Worm (Caenorhabditis elegans) whole organism, late embryonic: ENCODE results near the gene Y54F10BM.22.
"Not testable (repeated sequence)": the region's sequence is repeated elsewhere in the genome, so short reads cannot be mapped to it uniquely, and the experiment has no call there.

Experiments used
- ama-1 ChIP-seq: fragments of 150-350 bp; optimal IDR thresholded peaks from 2 replicates; lab custom pipeline; 2014
- dmd-4 ChIP-seq: sonication (generic microtip); optimal IDR thresholded peaks from 2 replicates; lab custom pipeline; 2016; ENCODE audit warnings: borderline replicate concordance, missing genetic modification characterization, missing compliant biosample characterization
- nfya-1 ChIP-seq: sonication (generic microtip); optimal IDR thresholded peaks from 2 replicates; lab custom pipeline; 2017; ENCODE audit warnings: missing genetic modification characterization, mild to moderate bottlenecking, missing compliant biosample characterization, antibody characterized with exemption, moderate library complexity
- nhr-11 ChIP-seq: fragments of 150-350 bp; optimal IDR thresholded peaks from 2 replicates; lab custom pipeline; 2014; ENCODE audit warnings: missing biosample characterization, missing genetic modification characterization
- unc-3 ChIP-seq, 2 experiments: fragments of 200-800 bp in 1 of 2; sonication (Bioruptor generic) in 1 of 2; sonication (generic microtip) in 1 of 2; conservative IDR thresholded peaks in 1 of 2; optimal IDR thresholded peaks in 1 of 2; 2 replicates each; pipeline versions ENCODE4 v1.3.6 to Lab custom; 2016 to 2022; ENCODE audit warnings: missing compliant biosample characterization in 2 of 2, missing genetic modification characterization in 2 of 2, missing genetic modification reagents in 1 of 2

ce11 chrIII:2261353-2261752 is 19.3 kb upstream of the Y54F10BM.22 start, which contains the start of gene fbxa-42:
- TF ChIP-seq ama-1 (lab: Kevin White, UChicago); dmd-4 (tag; lab: Kevin White, UChicago); nfya-1 (tag; lab: Kevin White, UChicago); nhr-11 (tag; lab: Kevin White, UChicago); unc-3 (GFP tag; conservative IDR thresholded peaks at IDR 0.05; lab: Robert Waterston, UW); unc-3 (tag; optimal IDR thresholded peaks at IDR 0.05; lab: Kevin White, UChicago): not testable (repeated sequence)
